Worm (Caenorhabditis elegans): ENCODE results near the gene F14H12.6.
A peak's percentile ranks its signal among the peaks of the same experiment; 100 is the strongest.

F14H12.6 gene

ce11 chrX:4397460-4397859, 40.1 kb upstream of the F14H12.6 start:
- TF ChIP-seq nhr-12 (tag; optimal IDR thresholded peaks at IDR 0.05) (no peak), gmeb-1 (tag; optimal IDR thresholded peaks at IDR 0.05) (no peak), lin-11 (tag; optimal IDR thresholded peaks at IDR 0.05) (no peak), unc-55 (GFP tag; optimal IDR thresholded peaks at IDR 0.05) (no peak), ztf-1 (GFP tag; conservative IDR thresholded peaks at IDR 0.05) (no peak), nhr-6 (tag; optimal IDR thresholded peaks at IDR 0.05) (no peak), lin-13 (GFP tag; optimal IDR thresholded peaks at IDR 0.05) (no peak), nhr-23 (tag; optimal IDR thresholded peaks at IDR 0.05) (no peak), ceh-82 (tag; optimal IDR thresholded peaks at IDR 0.05) (no peak), nhr-10 (tag; optimal IDR thresholded peaks at IDR 0.05) (no peak), fos-1 (tag; optimal IDR thresholded peaks at IDR 0.05) (no peak), nhr-25 (tag; optimal IDR thresholded peaks at IDR 0.05) (no peak), egl-27 (tag; optimal IDR thresholded peaks at IDR 0.05) (no peak)

ce11 chrX:4395073-4395850, 37.9 kb upstream of the F14H12.6 start:
- TF ChIP-seq gmeb-1 (tag; optimal IDR thresholded peaks at IDR 0.05) (peak; percentile 82), unc-62 (GFP tag; optimal IDR thresholded peaks at IDR 0.05) (no peak), unc-55 (GFP tag; optimal IDR thresholded peaks at IDR 0.05) (peak; percentile 77), nhr-25 (tag; optimal IDR thresholded peaks at IDR 0.05) (peak; percentile 78), nhr-23 (tag; optimal IDR thresholded peaks at IDR 0.05) (no peak), snpc-4 (tag; optimal IDR thresholded peaks at IDR 0.05) (peak; percentile 41), sem-4 (tag; optimal IDR thresholded peaks at IDR 0.05) (peak; percentile 22), nhr-6 (tag; optimal IDR thresholded peaks at IDR 0.05) (peak; percentile 49), crh-2 (tag; optimal IDR thresholded peaks at IDR 0.05) (peak; percentile 89), mdl-1 (tag; optimal IDR thresholded peaks at IDR 0.05) (no peak), sma-9 (GFP tag; optimal IDR thresholded peaks at IDR 0.05) (peak; percentile 47), sma-9 (tag; optimal IDR thresholded peaks at IDR 0.05) (no peak), ztf-1 (GFP tag; conservative IDR thresholded peaks at IDR 0.05) (no peak), nhr-11 (tag; optimal IDR thresholded peaks at IDR 0.05) (no peak), mab-5 (tag; optimal IDR thresholded peaks at IDR 0.05) (peak; percentile 70), peb-1 (tag; optimal IDR thresholded peaks at IDR 0.05) (no peak), aly-2 (tag; optimal IDR thresholded peaks at IDR 0.05) (no peak), egl-27 (tag; optimal IDR thresholded peaks at IDR 0.05) (peak; percentile 63), sma-3 (GFP tag; optimal IDR thresholded peaks at IDR 0.05) (peak; percentile 82), lin-11 (tag; optimal IDR thresholded peaks at IDR 0.05) (no peak), nhr-237 (tag; optimal IDR thresholded peaks at IDR 0.05) (no peak), dmd-4 (tag; optimal IDR thresholded peaks at IDR 0.05) (no peak), elt-3 (tag; optimal IDR thresholded peaks at IDR 0.05) (no peak), Y55F3AM.14 (GFP tag; optimal IDR thresholded peaks at IDR 0.05) (no peak), nhr-10 (tag; optimal IDR thresholded peaks at IDR 0.05) (no peak), unc-39 (tag; optimal IDR thresholded peaks at IDR 0.05) (no peak), C34F6.9 (tag; optimal IDR thresholded peaks at IDR 0.05) (peak; percentile 46), fos-1 (tag; optimal IDR thresholded peaks at IDR 0.05) (peak; percentile 64), lin-39 (tag; optimal IDR thresholded peaks at IDR 0.05) (no peak), lin-13 (GFP tag; optimal IDR thresholded peaks at IDR 0.05) (peak; percentile 60), ZK546.5 (tag; optimal IDR thresholded peaks at IDR 0.05) (no peak), ceh-16 (tag; optimal IDR thresholded peaks at IDR 0.05) (no peak), elt-1 (tag; optimal IDR thresholded peaks at IDR 0.05) (no peak), ztf-11 (tag; optimal IDR thresholded peaks at IDR 0.05) (no peak), F13H6.1 (tag; optimal IDR thresholded peaks at IDR 0.05) (peak; percentile 79), mbf-1 (tag; optimal IDR thresholded peaks at IDR 0.05) (peak; percentile 35), ama-1 (optimal IDR thresholded peaks at IDR 0.05) (no peak), nhr-129 (tag; optimal IDR thresholded peaks at IDR 0.05) (peak; percentile 82), nhr-77 (tag; optimal IDR thresholded peaks at IDR 0.05) (no peak), zag-1 (tag; optimal IDR thresholded peaks at IDR 0.05) (no peak), lsy-2 (tag; optimal IDR thresholded peaks at IDR 0.05) (peak; percentile 59 to 77), nhr-12 (tag; optimal IDR thresholded peaks at IDR 0.05) (no peak), skn-1 (tag; optimal IDR thresholded peaks at IDR 0.05) (no peak), alr-1 (tag; optimal IDR thresholded peaks at IDR 0.05) (no peak), nhr-21 (tag; optimal IDR thresholded peaks at IDR 0.05) (peak; percentile 85), R02D3.7 (tag; optimal IDR thresholded peaks at IDR 0.05) (no peak), ceh-82 (tag; optimal IDR thresholded peaks at IDR 0.05) (peak; percentile 63), ztf-4 (tag; optimal IDR thresholded peaks at IDR 0.05) (no peak), blmp-1 (tag; optimal IDR thresholded peaks at IDR 0.05; ENCODE audit: insufficient read depth) (no peak)

All from whole organism, L2 larva.